Worm (Caenorhabditis elegans) whole organism, mixed stage, embryonic: ENCODE measurements around the gene W05B10.6.

Experiments used
- M03D4.4 ChIP-seq: sonication (generic microtip); optimal IDR thresholded peaks from 2 replicates; lab custom pipeline; 2017; ENCODE audit warnings: mild to moderate bottlenecking, missing genetic modification characterization, missing compliant biosample characterization
- bed-3 ChIP-seq: fragments of 200-800 bp; sonication (Bioruptor generic); optimal IDR thresholded peaks from 3 replicates; lab custom pipeline; 2018; ENCODE audit warnings: mild to moderate bottlenecking, missing genetic modification characterization, moderate library complexity, missing compliant biosample characterization
- blmp-1 ChIP-seq: fragments of 150-350 bp; optimal IDR thresholded peaks from 2 replicates; lab custom pipeline; 2014; ENCODE audit warnings: missing biosample characterization, missing genetic modification characterization
- ceh-39 ChIP-seq: fragments of 150-350 bp; optimal IDR thresholded peaks from 2 replicates; lab custom pipeline; 2014; ENCODE audit warnings: missing biosample characterization, missing genetic modification characterization
- ceh-43 ChIP-seq: fragments of 200-800 bp; sonication (Bioruptor generic); optimal IDR thresholded peaks from 2 replicates; lab custom pipeline; 2018; ENCODE audit warnings: mild to moderate bottlenecking, missing genetic modification characterization, moderate library complexity, missing compliant biosample characterization
- ceh-83 ChIP-seq: fragments of 200-800 bp; sonication (Bioruptor generic); optimal IDR thresholded peaks from 2 replicates; lab custom pipeline; 2018; ENCODE audit warnings: mild to moderate bottlenecking, missing genetic modification characterization, missing compliant biosample characterization
- ces-1 ChIP-seq: fragments of 150-350 bp; optimal IDR thresholded peaks from 2 replicates; lab custom pipeline; 2014; ENCODE audit warnings: missing biosample characterization, missing genetic modification reagents, missing genetic modification characterization
- cnd-1 ChIP-seq: fragments of 200-800 bp; sonication (Bioruptor generic); optimal IDR thresholded peaks from 2 replicates; lab custom pipeline; 2018; ENCODE audit warnings: mild to moderate bottlenecking, missing genetic modification characterization, missing compliant biosample characterization
- drap-1 ChIP-seq: fragments of 200-800 bp; sonication (Bioruptor generic); optimal IDR thresholded peaks from 3 replicates; lab custom pipeline; 2018; ENCODE audit warnings: mild to moderate bottlenecking, missing genetic modification characterization, missing compliant biosample characterization
- elt-1 ChIP-seq: sonication (generic microtip); optimal IDR thresholded peaks from 2 replicates; lab custom pipeline; 2017; ENCODE audit warnings: missing genetic modification characterization, mild to moderate bottlenecking, missing compliant biosample characterization, antibody characterized with exemption, moderate library complexity, borderline replicate concordance; ENCODE audit not compliant: insufficient read depth
- flh-1 ChIP-seq: fragments of 200-800 bp; sonication (Bioruptor generic); optimal IDR thresholded peaks from 2 replicates; lab custom pipeline; 2018; ENCODE audit warnings: mild to moderate bottlenecking, missing genetic modification characterization, moderate library complexity, missing compliant biosample characterization
- ham-2 ChIP-seq: fragments of 200-800 bp; sonication (Bioruptor generic); optimal IDR thresholded peaks from 2 replicates; lab custom pipeline; 2018; ENCODE audit warnings: mild to moderate bottlenecking, missing genetic modification characterization, missing compliant biosample characterization
- hlh-1 ChIP-seq: fragments of 150-350 bp; optimal IDR thresholded peaks from 2 replicates; lab custom pipeline; 2014; ENCODE audit warnings: missing biosample characterization, missing genetic modification reagents, missing genetic modification characterization
- lsy-2 ChIP-seq: fragments of 150-350 bp; optimal IDR thresholded peaks from 2 replicates; lab custom pipeline; 2014; ENCODE audit warnings: missing biosample characterization, missing genetic modification characterization
- mab-5 ChIP-seq: fragments of 150-350 bp; optimal IDR thresholded peaks from 2 replicates; lab custom pipeline; 2014; ENCODE audit warnings: missing biosample characterization, missing genetic modification characterization
- mep-1 ChIP-seq: fragments of 150-350 bp; optimal IDR thresholded peaks from 2 replicates; lab custom pipeline; 2017; ENCODE audit warnings: missing biosample characterization, missing genetic modification reagents, missing genetic modification characterization, inconsistent platforms
- mls-2 ChIP-seq: sonication (generic microtip); optimal IDR thresholded peaks from 2 replicates; lab custom pipeline; 2016; ENCODE audit warnings: mild to moderate bottlenecking, missing genetic modification characterization, moderate library complexity, missing compliant biosample characterization
- nhr-12 ChIP-seq: fragments of 150-350 bp; optimal IDR thresholded peaks from 2 replicates; lab custom pipeline; 2014; ENCODE audit warnings: missing biosample characterization, missing genetic modification characterization
- nhr-2 ChIP-seq: fragments of 150-350 bp; optimal IDR thresholded peaks from 2 replicates; lab custom pipeline; 2014; ENCODE audit warnings: missing biosample characterization, missing genetic modification characterization
- nhr-237 ChIP-seq: fragments of 150-350 bp; optimal IDR thresholded peaks from 2 replicates; lab custom pipeline; 2014; ENCODE audit warnings: missing biosample characterization, missing genetic modification characterization
- nhr-28 ChIP-seq: fragments of 150-350 bp; optimal IDR thresholded peaks from 2 replicates; lab custom pipeline; 2014; ENCODE audit warnings: missing biosample characterization, missing genetic modification characterization
- nhr-76 ChIP-seq: sonication (generic microtip); optimal IDR thresholded peaks from 2 replicates; lab custom pipeline; 2017; ENCODE audit warnings: missing biosample characterization, missing genetic modification characterization
- pha-4 ChIP-seq: fragments of 150-350 bp; optimal IDR thresholded peaks from 2 replicates; lab custom pipeline; 2018; ENCODE audit warnings: missing biosample characterization, missing genetic modification reagents, missing genetic modification characterization
- sem-2 ChIP-seq: fragments of 200-800 bp; sonication (Bioruptor generic); optimal IDR thresholded peaks from 2 replicates; lab custom pipeline; 2018; ENCODE audit warnings: mild to moderate bottlenecking, missing genetic modification characterization, missing compliant biosample characterization
- snpc-4 ChIP-seq: fragments of 150-350 bp; optimal IDR thresholded peaks from 2 replicates; lab custom pipeline; 2014; ENCODE audit warnings: missing biosample characterization, missing genetic modification characterization
- tbx-8 ChIP-seq: fragments of 200-800 bp; sonication (Bioruptor generic); optimal IDR thresholded peaks from 2 replicates; lab custom pipeline; 2018; ENCODE audit warnings: mild to moderate bottlenecking, missing genetic modification characterization, moderate library complexity, missing compliant biosample characterization
- unc-120 ChIP-seq: sonication (generic microtip); optimal IDR thresholded peaks from 2 replicates; lab custom pipeline; 2017; ENCODE audit warnings: missing genetic modification characterization, missing compliant biosample characterization; ENCODE audit not compliant: poor library complexity, severe bottlenecking
- unc-62 ChIP-seq: fragments of 150-350 bp; optimal IDR thresholded peaks from 2 replicates; lab custom pipeline; 2014; ENCODE audit warnings: missing biosample characterization, missing genetic modification reagents, missing genetic modification characterization
- zip-8 ChIP-seq: fragments of 150-350 bp; optimal IDR thresholded peaks from 2 replicates; lab custom pipeline; 2014; ENCODE audit warnings: missing biosample characterization, missing genetic modification characterization
- ztf-11 ChIP-seq: fragments of 150-350 bp; optimal IDR thresholded peaks from 2 replicates; lab custom pipeline; 2014; ENCODE audit warnings: missing biosample characterization, missing genetic modification characterization

The W05B10.6 gene

DNA sequence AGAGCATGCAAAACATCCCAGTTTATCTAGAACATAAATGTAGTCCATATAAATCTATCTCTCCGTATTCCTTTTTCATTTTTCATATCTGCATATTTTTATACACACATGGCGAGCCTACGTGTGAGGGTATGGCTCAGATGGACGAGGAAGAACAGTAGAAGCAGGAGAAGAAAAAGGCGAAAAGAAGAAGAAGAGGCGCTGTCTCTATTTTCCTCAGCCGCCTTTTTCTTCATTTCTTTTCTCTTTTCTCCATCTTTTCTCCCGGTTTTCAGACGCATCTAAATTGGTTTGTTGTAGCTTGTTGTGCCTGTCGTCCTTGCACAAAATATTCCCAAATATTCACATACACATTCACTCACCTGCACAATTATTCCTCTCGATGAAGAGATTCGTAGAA, 37.9 kb upstream of the W05B10.6 start, which contains the start of gene K10C8.4:
Gene K10C8.4 (plus strand): TSS at position 301 of the 400 bp plus-strand sequence.
- TF ChIP-seq bed-3 (GFP tag; lab: Kevin White, UChicago) (no peak), mls-2 (tag; lab: Kevin White, UChicago) (no peak), ceh-43 (GFP tag; lab: Kevin White, UChicago) (no peak), sem-2 (GFP tag; lab: Kevin White, UChicago) (no peak), M03D4.4 (tag; lab: Kevin White, UChicago) (no peak), mep-1 (no peak), tbx-8 (GFP tag; lab: Kevin White, UChicago) (no peak), zip-8 (tag; lab: Kevin White, UChicago) (no peak), ceh-39 (tag; lab: Kevin White, UChicago) (no peak), nhr-76 (no peak), flh-1 (GFP tag; lab: Kevin White, UChicago) (no peak), ham-2 (GFP tag; lab: Kevin White, UChicago) (no peak), lsy-2 (tag; lab: Kevin White, UChicago) (no peak), snpc-4 (tag; lab: Kevin White, UChicago) (no peak), mab-5 (no peak), unc-62 (GFP tag; lab: Kevin White, UChicago) (no peak), ceh-83 (GFP tag; lab: Kevin White, UChicago) (no peak), drap-1 (GFP tag; lab: Kevin White, UChicago) (no peak)
- TF ChIP-seq, all 35 proteins: peak for 0

DNA sequence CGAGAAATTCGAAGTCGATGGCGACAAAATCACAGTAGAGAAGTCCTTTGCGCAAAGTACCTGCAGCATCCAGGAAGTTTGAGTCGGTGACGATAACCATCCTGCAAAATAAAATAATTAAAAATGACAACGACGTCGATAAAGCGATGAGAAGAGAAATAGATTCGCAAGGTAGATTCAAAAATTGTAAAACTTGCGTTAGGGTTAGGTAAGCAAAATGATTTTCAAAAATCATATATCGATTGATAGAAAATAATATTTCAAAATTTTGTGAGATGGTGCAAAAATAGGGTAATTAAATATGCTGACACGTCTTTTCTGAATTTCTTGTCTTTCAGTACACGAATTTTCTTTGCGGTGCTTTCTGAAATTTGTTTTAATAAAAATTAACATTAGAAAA, 37.1 kb upstream of the W05B10.6 start, which contains the start of gene parn-1:
Gene parn-1 (minus strand): TSS at position 101 of the 400 bp plus-strand sequence.
- TF ChIP-seq ceh-83 (GFP tag; lab: Kevin White, UChicago) (no peak), ceh-43 (GFP tag; lab: Kevin White, UChicago) (no peak), ham-2 (GFP tag; lab: Kevin White, UChicago) (no peak), drap-1 (GFP tag; lab: Kevin White, UChicago) (no peak), nhr-76 (no peak), ces-1 (no peak), sem-2 (GFP tag; lab: Kevin White, UChicago) (no peak), unc-62 (GFP tag; lab: Kevin White, UChicago) (no peak)

DNA sequence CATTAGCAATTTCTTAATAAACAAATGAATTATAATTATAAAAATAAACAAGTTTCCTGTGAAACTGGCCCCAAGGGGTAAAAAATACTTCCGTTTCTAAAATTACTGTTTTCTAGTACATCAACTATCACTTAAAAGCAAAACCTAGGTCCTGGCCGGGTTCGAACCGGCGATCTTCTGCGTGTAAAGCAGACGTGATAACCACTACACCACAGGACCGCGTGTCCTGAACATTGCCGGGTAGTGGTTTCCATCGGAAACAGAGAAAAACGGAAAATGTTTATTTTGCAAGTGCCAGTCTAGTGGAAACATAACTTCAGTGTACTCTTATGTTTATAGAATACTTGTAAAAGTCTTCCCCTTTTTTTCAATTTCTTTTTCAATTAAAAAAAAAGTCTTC, 25.2 kb upstream of the W05B10.6 start:
- TF ChIP-seq ceh-83 (GFP tag; lab: Kevin White, UChicago): no peak
- TF ChIP-seq cnd-1 (tag; lab: Kevin White, UChicago): no peak
- TF ChIP-seq elt-1: no peak
- no peak for TF ChIP-seq mab-5
- TF ChIP-seq flh-1 (GFP tag; lab: Kevin White, UChicago): no peak
- TF ChIP-seq nhr-76: no peak
- no peak for TF ChIP-seq nhr-2 (tag; lab: Kevin White, UChicago)
- no peak for TF ChIP-seq unc-62 (GFP tag; lab: Kevin White, UChicago)
- no peak for TF ChIP-seq mls-2 (tag; lab: Kevin White, UChicago)
- no peak for TF ChIP-seq nhr-237 (tag; lab: Kevin White, UChicago)
- TF ChIP-seq tbx-8 (GFP tag; lab: Kevin White, UChicago): no peak
- TF ChIP-seq ztf-11 (tag; lab: Kevin White, UChicago): no peak
- TF ChIP-seq nhr-12 (tag; lab: Kevin White, UChicago): no peak
- no peak for TF ChIP-seq bed-3 (GFP tag; lab: Kevin White, UChicago)
- TF ChIP-seq pha-4 (tag; lab: Kevin White, UChicago): no peak
- TF ChIP-seq M03D4.4 (tag; lab: Kevin White, UChicago): no peak
- TF ChIP-seq sem-2 (GFP tag; lab: Kevin White, UChicago): no peak
- TF ChIP-seq ceh-39 (tag; lab: Kevin White, UChicago): no peak
- no peak for TF ChIP-seq nhr-28 (tag; lab: Kevin White, UChicago)
- TF ChIP-seq ceh-43 (GFP tag; lab: Kevin White, UChicago): no peak

DNA sequence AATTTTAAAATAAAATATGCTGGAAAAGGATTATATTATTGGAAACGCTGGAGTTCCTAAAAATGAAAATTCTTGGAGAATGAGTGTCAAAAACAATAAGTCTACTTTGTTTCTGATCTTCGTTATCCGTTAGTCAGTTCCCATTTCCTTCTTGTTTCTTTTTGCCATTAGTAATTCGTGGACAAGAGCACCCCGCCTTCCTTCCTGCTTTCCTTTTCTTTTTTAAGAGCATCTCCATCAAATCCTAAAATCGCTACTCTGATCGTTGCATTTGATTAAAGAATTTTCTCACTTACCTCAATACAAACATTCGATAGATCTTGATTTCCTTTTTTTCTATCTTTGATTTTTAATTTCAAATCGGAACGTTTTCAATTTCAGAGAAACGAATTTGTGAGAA, 21.8 kb upstream of the W05B10.6 start, which contains the start of gene frpr-15:
Gene frpr-15 (plus strand): TSS at position 301 of the 400 bp plus-strand sequence.
- TF ChIP-seq ceh-43 (GFP tag; lab: Kevin White, UChicago) (no peak), nhr-28 (tag; lab: Kevin White, UChicago) (no peak), ces-1 (no peak), blmp-1 (tag; lab: Kevin White, UChicago) (no peak), tbx-8 (GFP tag; lab: Kevin White, UChicago) (no peak), elt-1 (no peak), ham-2 (GFP tag; lab: Kevin White, UChicago) (no peak), hlh-1 (no peak), ceh-39 (tag; lab: Kevin White, UChicago) (no peak), unc-120 (tag; lab: Kevin White, UChicago) (no peak), mab-5 (no peak)
